Fruit fly (Drosophila melanogaster) whole organism: ENCODE data around the gene Smox.
A peak's percentile ranks its signal among the peaks of the same experiment; 100 is the strongest.

Experiments
- CG8478 ChIP-seq: fragments of >200 bp; optimal IDR thresholded peaks from 2 replicates; lab custom pipeline; 2018; ENCODE audit warnings: inconsistent platforms
- Dll ChIP-seq: fragments of >200 bp; optimal IDR thresholded peaks from 2 replicates; lab custom pipeline; 2017
- EcR ChIP-seq, 2 experiments: fragments of >200 bp; optimal IDR thresholded peaks; 2 replicates each; lab custom pipeline; 2017; ENCODE audit warnings: missing biosample characterization in 2 of 2, missing genetic modification characterization in 2 of 2, missing genetic modification reagents in 2 of 2
- pan ChIP-seq: fragments of >200 bp; optimal IDR thresholded peaks from 2 replicates; lab custom pipeline; 2017
- psq ChIP-seq: fragments of >200 bp; optimal IDR thresholded peaks from 2 replicates; lab custom pipeline; 2017
- usp ChIP-seq: fragments of >200 bp; optimal IDR thresholded peaks from 2 replicates; lab custom pipeline; 2017; ENCODE audit warnings: missing biosample characterization, missing genetic modification characterization, mixed read lengths

The Smox gene

dm6 chrX:8093722-8094177, 48.3 kb downstream of the Smox start, which contains the start of gene UbcE2H:
TSS of gene UbcE2H (minus strand) at chrX:8094064.
- TF ChIP-seq pan (lab: Kevin White, UChicago) = no peak
- no peak for TF ChIP-seq psq (lab: Kevin White, UChicago)
- no peak for TF ChIP-seq EcR (GFP tag; optimal IDR thresholded peaks at IDR 0.05; lab: Kevin White, UChicago)
- no peak for TF ChIP-seq CG8478 (lab: Kevin White, UChicago)

dm6 chrX:8092893-8093721, 49.0 kb downstream of the Smox start:
- TF ChIP-seq pan (lab: Kevin White, UChicago) (no peak), Dll (no peak), psq (lab: Kevin White, UChicago) (no peak), usp (GFP tag; lab: Kevin White, UChicago) (no peak), EcR (GFP tag; optimal IDR thresholded peaks at IDR 0.05; lab: Kevin White, UChicago) (peak; percentile 81 to 84)

dm6 chrX:8092075-8092682, 49.9 kb downstream of the Smox start:
- TF ChIP-seq CG8478 (lab: Kevin White, UChicago) (no peak), Dll (peak; percentile 85)

dm6 chrX:8091017-8091620, 51.0 kb downstream of the Smox start:
- TF ChIP-seq Dll = peak; percentile 13
- no peak for TF ChIP-seq pan (lab: Kevin White, UChicago)
- no peak for TF ChIP-seq CG8478 (lab: Kevin White, UChicago)

dm6 chrX:8087113-8087512, 55.0 kb downstream of the Smox start, which contains the start of gene CG2256:
TSS of gene CG2256 (minus strand) at chrX:8087213.
- no peak for TF ChIP-seq Dll
- no peak for TF ChIP-seq pan (lab: Kevin White, UChicago)
- TF ChIP-seq psq (lab: Kevin White, UChicago) = no peak
- TF ChIP-seq CG8478 (lab: Kevin White, UChicago) = no peak
